Fruit fly (Drosophila melanogaster) whole organism, embryonic: Measurements from ENCODE around the gene CG31538.

ENCODE experiments used
- Atf3 ChIP-seq: fragments of 200-800 bp; sonication (Bioruptor generic); optimal IDR thresholded peaks from 3 replicates; lab custom pipeline; 2016; ENCODE audit warnings: missing biosample characterization, missing genetic modification characterization
- B-H2 ChIP-seq: fragments of 200-800 bp; sonication (Bioruptor generic); optimal IDR thresholded peaks from 2 replicates; lab custom pipeline; 2018; ENCODE audit warnings: missing biosample characterization, mild to moderate bottlenecking, missing genetic modification characterization
- CG11696 ChIP-seq: fragments of 200-800 bp; sonication (Bioruptor generic); IDR thresholded peaks from 2 replicates; pipeline ENCODE4 v1.3.6; 2022; ENCODE audit warnings: missing biosample characterization, missing genetic modification characterization
- CG12071 ChIP-seq: fragments of 200-800 bp; sonication (Bioruptor generic); optimal IDR thresholded peaks from 3 replicates; lab custom pipeline; 2018; ENCODE audit warnings: missing biosample characterization, mild to moderate bottlenecking, missing genetic modification characterization
- CG12299 ChIP-seq: fragments of 200-800 bp; sonication (Bioruptor generic); optimal IDR thresholded peaks from 2 replicates; lab custom pipeline; 2018; ENCODE audit warnings: missing biosample characterization, mild to moderate bottlenecking, missing genetic modification characterization
- CG1233 ChIP-seq: fragments of 200-800 bp; sonication (Bioruptor generic); optimal IDR thresholded peaks from 4 replicates; lab custom pipeline; 2018; ENCODE audit warnings: missing biosample characterization, mild to moderate bottlenecking, missing genetic modification characterization
- CG12659 ChIP-seq: fragments of 200-800 bp; sonication (Bioruptor generic); optimal IDR thresholded peaks from 3 replicates; lab custom pipeline; 2017; ENCODE audit warnings: mild to moderate bottlenecking, missing biosample characterization, missing genetic modification reagents, missing genetic modification characterization
- CG13287 ChIP-seq: fragments of 200-800 bp; sonication (Bioruptor generic); IDR thresholded peaks from 2 replicates; pipeline ENCODE4 v1.3.6; 2022; ENCODE audit warnings: missing biosample characterization, missing genetic modification characterization; ENCODE audit not compliant: partially characterized antibody
- CG15269 ChIP-seq: fragments of 200-800 bp; sonication (Bioruptor generic); optimal IDR thresholded peaks from 2 replicates; lab custom pipeline; 2018; ENCODE audit warnings: missing biosample characterization, mild to moderate bottlenecking, missing genetic modification characterization, moderate library complexity
- CG15479 ChIP-seq: fragments of 200-800 bp; sonication (Bioruptor generic); optimal IDR thresholded peaks from 3 replicates; lab custom pipeline; 2019; ENCODE audit warnings: missing biosample characterization, mild to moderate bottlenecking, missing genetic modification characterization, moderate library complexity
- CG16813 ChIP-seq: fragments of 200-800 bp; sonication (Bioruptor generic); IDR thresholded peaks from 3 replicates; pipeline ENCODE4 v1.3.6; 2022; ENCODE audit warnings: missing biosample characterization, missing genetic modification characterization; ENCODE audit not compliant: partially characterized antibody
- CG17328 ChIP-seq: fragments of 200-800 bp; sonication (Bioruptor generic); IDR thresholded peaks from 2 replicates; pipeline ENCODE4 v1.3.6; 2022; ENCODE audit warnings: missing biosample characterization, missing genetic modification characterization
- CG17385 ChIP-seq: fragments of 200-800 bp; sonication (Bioruptor generic); optimal IDR thresholded peaks from 3 replicates; lab custom pipeline; 2018; ENCODE audit warnings: missing biosample characterization, mild to moderate bottlenecking, missing genetic modification characterization
- CG2129 ChIP-seq: fragments of 200-800 bp; sonication (Bioruptor generic); IDR thresholded peaks from 2 replicates; pipeline ENCODE4 v1.3.6; 2022; ENCODE audit warnings: missing biosample characterization, missing genetic modification characterization; ENCODE audit not compliant: partially characterized antibody
- CG2889 ChIP-seq: fragments of 200-800 bp; sonication (Bioruptor generic); IDR thresholded peaks from 3 replicates; pipeline ENCODE4 v1.3.6; 2022; ENCODE audit warnings: missing biosample characterization, missing genetic modification characterization
- CG34376 ChIP-seq: fragments of 200-800 bp; sonication (Bioruptor generic); optimal IDR thresholded peaks from 2 replicates; lab custom pipeline; 2018; ENCODE audit warnings: missing biosample characterization, mild to moderate bottlenecking, missing genetic modification characterization
- CG6791 ChIP-seq: fragments of 200-800 bp; sonication (Bioruptor generic); IDR thresholded peaks from 3 replicates; pipeline ENCODE4 v1.3.6; 2022; ENCODE audit warnings: missing biosample characterization, missing genetic modification characterization; ENCODE audit not compliant: partially characterized antibody
- CG7786 ChIP-seq: fragments of 200-800 bp; sonication (Bioruptor generic); optimal IDR thresholded peaks from 2 replicates; lab custom pipeline; 2016; ENCODE audit warnings: missing biosample characterization, missing genetic modification characterization
- CG8281 ChIP-seq: fragments of 200-800 bp; sonication (Bioruptor generic); optimal IDR thresholded peaks from 2 replicates; lab custom pipeline; 2018; ENCODE audit warnings: missing biosample characterization, mild to moderate bottlenecking, missing genetic modification characterization, moderate library complexity
- CG9215 ChIP-seq: fragments of 200-800 bp; sonication (Bioruptor generic); IDR thresholded peaks from 2 replicates; pipeline ENCODE4 v1.3.6; 2022; ENCODE audit warnings: missing biosample characterization, missing genetic modification characterization
- CoRest ChIP-seq: fragments of 200-800 bp; sonication (Bioruptor generic); optimal IDR thresholded peaks from 3 replicates; lab custom pipeline; 2018; ENCODE audit warnings: missing biosample characterization, mild to moderate bottlenecking, missing genetic modification characterization, moderate library complexity
- CrebB ChIP-seq: fragments of 200-800 bp; sonication (Bioruptor generic); optimal IDR thresholded peaks from 3 replicates; lab custom pipeline; 2018; ENCODE audit warnings: missing biosample characterization, mild to moderate bottlenecking, missing genetic modification characterization
- D ChIP-seq, 2 experiments: fragments of 200-800 bp in 1 of 2; fragments of >200 bp in 1 of 2; sonication (Bioruptor generic) in 1 of 2; optimal IDR thresholded peaks; 2 replicates in 1 of 2; 3 replicates in 1 of 2; lab custom pipeline; 2017; ENCODE audit warnings: mild to moderate bottlenecking in 1 of 2, missing biosample characterization in 1 of 2, missing genetic modification characterization in 1 of 2, missing genetic modification reagents in 1 of 2
- Deaf1 ChIP-seq: fragments of 200-800 bp; optimal IDR thresholded peaks from 3 replicates; lab custom pipeline; 2019; ENCODE audit warnings: missing biosample characterization, mild to moderate bottlenecking, missing genetic modification characterization, moderate library complexity
- Eip74EF ChIP-seq, 2 experiments: fragments of 200-800 bp in 1 of 2; fragments of >200 bp in 1 of 2; sonication (Bioruptor generic) in 1 of 2; optimal IDR thresholded peaks; 2 replicates each; lab custom pipeline; 2017 to 2019; ENCODE audit warnings: missing biosample characterization in 2 of 2, missing genetic modification characterization in 2 of 2, mild to moderate bottlenecking in 1 of 2, moderate library complexity in 1 of 2
- Elba2 ChIP-seq: fragments of 200-800 bp; sonication (Bioruptor generic); optimal IDR thresholded peaks from 3 replicates; lab custom pipeline; 2016; ENCODE audit warnings: missing biosample characterization, missing genetic modification characterization
- H15 ChIP-seq: fragments of 200-800 bp; sonication (Bioruptor generic); IDR thresholded peaks from 3 replicates; pipeline ENCODE4 v1.3.6; 2022; ENCODE audit warnings: missing biosample characterization, missing genetic modification characterization
- HLH54F ChIP-seq: fragments of 200-800 bp; sonication (Bioruptor generic); optimal IDR thresholded peaks from 3 replicates; lab custom pipeline; 2016; ENCODE audit warnings: missing biosample characterization, missing genetic modification characterization
- Kr ChIP-seq: fragments of 200-800 bp; sonication (Bioruptor generic); optimal IDR thresholded peaks from 2 replicates; lab custom pipeline; 2017; ENCODE audit warnings: missing biosample characterization, mild to moderate bottlenecking, missing genetic modification characterization
- Lhr ChIP-seq: fragments of 200-800 bp; sonication (Bioruptor generic); optimal IDR thresholded peaks from 3 replicates; lab custom pipeline; 2017; ENCODE audit warnings: mild to moderate bottlenecking, missing biosample characterization, missing genetic modification reagents, missing genetic modification characterization
- MESR4 ChIP-seq: fragments of 200-800 bp; sonication (Bioruptor generic); optimal IDR thresholded peaks from 2 replicates; lab custom pipeline; 2018; ENCODE audit warnings: missing biosample characterization, mild to moderate bottlenecking, missing genetic modification characterization, moderate library complexity
- Mes4 ChIP-seq: fragments of 200-800 bp; sonication (Bioruptor generic); optimal IDR thresholded peaks from 2 replicates; lab custom pipeline; 2016; ENCODE audit warnings: missing biosample characterization, missing genetic modification characterization
- NC2β ChIP-seq: fragments of 200-800 bp; sonication (Bioruptor generic); optimal IDR thresholded peaks from 2 replicates; lab custom pipeline; 2016; ENCODE audit warnings: missing biosample characterization, missing genetic modification characterization
- NK7.1 ChIP-seq: fragments of 200-800 bp; sonication (Bioruptor generic); optimal IDR thresholded peaks from 3 replicates; lab custom pipeline; 2016; ENCODE audit warnings: missing biosample characterization, missing genetic modification characterization
- ara ChIP-seq: fragments of 200-800 bp; sonication (Bioruptor generic); IDR thresholded peaks from 2 replicates; pipeline ENCODE4 v1.3.6; 2022; ENCODE audit warnings: missing biosample characterization, missing genetic modification characterization
- bcd ChIP-seq: fragments of 200-800 bp; sonication (Bioruptor generic); optimal IDR thresholded peaks from 2 replicates; lab custom pipeline; 2017; ENCODE audit warnings: missing biosample characterization, mild to moderate bottlenecking, missing genetic modification characterization
- ci ChIP-seq: fragments of 200-800 bp; sonication (Bioruptor generic); IDR thresholded peaks from 3 replicates; pipeline ENCODE4 v1.3.6; 2022; ENCODE audit warnings: missing biosample characterization, missing genetic modification characterization
- crol ChIP-seq: fragments of 200-800 bp; sonication (Bioruptor generic); IDR thresholded peaks from 2 replicates; pipeline ENCODE4 v1.3.6; 2022; ENCODE audit warnings: missing biosample characterization, missing genetic modification characterization
- danr ChIP-seq: fragments of 200-800 bp; sonication (Bioruptor generic); IDR thresholded peaks from 2 replicates; pipeline ENCODE4 v1.3.6; 2022; ENCODE audit warnings: missing biosample characterization, missing genetic modification characterization
- dysf ChIP-seq: fragments of 200-800 bp; sonication (Bioruptor generic); IDR thresholded peaks from 3 replicates; pipeline ENCODE4 v1.3.6; 2022; ENCODE audit warnings: missing biosample characterization, missing genetic modification characterization
- knrl ChIP-seq: fragments of 200-800 bp; sonication (Bioruptor generic); IDR thresholded peaks from 3 replicates; pipeline ENCODE4 v1.3.6; 2022; ENCODE audit warnings: missing biosample characterization, missing genetic modification characterization; ENCODE audit not compliant: partially characterized antibody
- nerfin-1 ChIP-seq: fragments of 200-800 bp; sonication (Bioruptor generic); optimal IDR thresholded peaks from 3 replicates; lab custom pipeline; 2019; ENCODE audit warnings: missing biosample characterization, mild to moderate bottlenecking, missing genetic modification characterization, moderate library complexity
- pan ChIP-seq, 4 experiments: fragments of >200 bp in 3 of 4; fragments of 200-800 bp in 1 of 4; sonication (Bioruptor generic) in 1 of 4; optimal IDR thresholded peaks in 3 of 4; IDR thresholded peaks in 1 of 4; 2 replicates each; pipeline versions ENCODE4 v1.3.6 to Lab custom; 2017 to 2022; ENCODE audit warnings: missing biosample characterization in 2 of 4, missing genetic modification characterization in 2 of 4, mixed read lengths in 1 of 4
- pho ChIP-seq: fragments of 200-800 bp; sonication (Bioruptor generic); optimal IDR thresholded peaks from 2 replicates; lab custom pipeline; 2016; ENCODE audit warnings: missing biosample characterization, missing genetic modification characterization
- sim ChIP-seq: fragments of 200-800 bp; sonication (Bioruptor generic); IDR thresholded peaks from 2 replicates; pipeline ENCODE4 v1.3.6; 2022; ENCODE audit warnings: missing biosample characterization, missing genetic modification characterization
- tna ChIP-seq: fragments of 200-800 bp; sonication (Bioruptor generic); IDR thresholded peaks from 2 replicates; pipeline ENCODE4 v1.3.6; 2022; ENCODE audit warnings: missing biosample characterization, missing genetic modification characterization; ENCODE audit not compliant: partially characterized antibody
- trem ChIP-seq: fragments of 200-800 bp; optimal IDR thresholded peaks from 3 replicates; lab custom pipeline; 2019; ENCODE audit warnings: missing biosample characterization, mild to moderate bottlenecking, missing genetic modification characterization, moderate library complexity
- vvl ChIP-seq: fragments of 200-800 bp; sonication (Bioruptor generic); IDR thresholded peaks from 2 replicates; pipeline ENCODE4 v1.3.6; 2022; ENCODE audit warnings: missing biosample characterization, missing genetic modification characterization

Gene CG31538

dm6 chr3R:5251243-5251865 is 26.3 kb downstream of the CG31538 start, which contains the start of gene CtsF (continued):
- TF ChIP-seq CoRest (tag; lab: Kevin White, UChicago) (peak; percentile 34), nerfin-1 (tag; lab: Kevin White, UChicago) (peak; percentile 14), CG2129 (GFP tag; lab: Robert Waterston, UW) (peak; percentile 93), knrl (GFP tag; lab: Robert Waterston, UW) (peak; percentile 97), sim (GFP tag; lab: Robert Waterston, UW) (no peak), Deaf1 (tag; lab: Kevin White, UChicago) (peak; percentile 16), NC2β (GFP tag; lab: Kevin White, UChicago) (no peak), MESR4 (GFP tag; lab: Kevin White, UChicago) (peak; percentile 90), CrebB (tag; lab: Kevin White, UChicago) (peak; percentile 28), pho (GFP tag; lab: Kevin White, UChicago) (peak; percentile 23), CG16813 (GFP tag; lab: Robert Waterston, UW) (peak; percentile 99), CG15479 (GFP tag; lab: Kevin White, UChicago) (peak; percentile 39), crol (GFP tag; lab: Robert Waterston, UW) (peak; percentile 87), Elba2 (GFP tag; lab: Kevin White, UChicago) (no peak), ci (GFP tag; lab: Robert Waterston, UW) (peak; percentile 56; the same call in 2 of the 3 replicates), CG12071 (GFP tag; lab: Kevin White, UChicago) (no peak), CG15269 (tag; lab: Kevin White, UChicago) (no peak), CG13287 (GFP tag; lab: Robert Waterston, UW) (peak; percentile 99), CG12299 (peak; percentile 28), dysf (GFP tag; lab: Robert Waterston, UW) (no peak), trem (tag; lab: Kevin White, UChicago) (peak; percentile 63), CG17385 (GFP tag; lab: Kevin White, UChicago) (no peak), HLH54F (GFP tag; lab: Kevin White, UChicago) (peak; percentile 13), CG7786 (GFP tag; lab: Kevin White, UChicago) (no peak), CG6791 (GFP tag; lab: Robert Waterston, UW) (peak; percentile 100), CG2889 (GFP tag; lab: Robert Waterston, UW) (no peak), CG17328 (GFP tag; lab: Robert Waterston, UW) (no peak; the same call in 1 of the 2 replicates), vvl (0 out of 2 replicates have a peak, but pooled peaks have one; percentile 45), CG9215 (no peak), Atf3 (no peak), NK7.1 (GFP tag; lab: Kevin White, UChicago) (peak; percentile 8), tna (peak; percentile 100), ara (GFP tag; lab: Robert Waterston, UW) (no peak), CG1233 (GFP tag; lab: Kevin White, UChicago) (peak; percentile 38), bcd (GFP tag; lab: Kevin White, UChicago) (no peak), H15 (GFP tag; lab: Robert Waterston, UW) (no peak), Lhr (peak; percentile 14), CG8281 (tag; lab: Kevin White, UChicago) (no peak), danr (GFP tag; lab: Robert Waterston, UW) (no peak), Mes4 (GFP tag; lab: Kevin White, UChicago) (peak; percentile 11), B-H2 (GFP tag; lab: Kevin White, UChicago) (no peak), D (optimal IDR thresholded peaks at IDR 0.05; lab: Kevin White, UChicago) (peak; percentile 71), D (GFP tag; optimal IDR thresholded peaks at IDR 0.05; lab: Kevin White, UChicago) (no peak), Kr (no peak), pan (optimal IDR thresholded peaks at IDR 0.05; lab: Kevin White, UChicago) (no peak), pan (GFP tag; optimal IDR thresholded peaks at IDR 0.05 in 1 of 2, IDR thresholded peaks at IDR 0.05 in 1 of 2) (peak in 1 of 2 experiments; percentile 19), Eip74EF (GFP tag; optimal IDR thresholded peaks at IDR 0.05; lab: Kevin White, UChicago) (peak in 1 of 2 experiments; percentile 22), CG34376 (GFP tag; lab: Kevin White, UChicago) (peak; percentile 42), CG12659 (GFP tag; lab: Kevin White, UChicago) (peak; percentile 80), CG11696 (GFP tag; lab: Robert Waterston, UW) (no peak)
